Fruit fly (Drosophila melanogaster): ENCODE measurements around the gene hh.

The hh gene

dm6 chr3R:23117683-23118470, 23.8 kb downstream of the hh start, which contains the start of the genes Rassf and CenB1A (continued):
- TF ChIP-seq ems (GFP tag; optimal IDR thresholded peaks at IDR 0.05) (no peak), Hr51 (GFP tag; optimal IDR thresholded peaks at IDR 0.05) (peak; percentile 13 to 20), CG11247 (GFP tag; IDR thresholded peaks at IDR 0.05) (0 out of 2 replicates have a peak, but pooled peaks have one; percentile 21), yki (optimal IDR thresholded peaks at IDR 0.05) (no peak), mam (GFP tag; optimal IDR thresholded peaks at IDR 0.05) (peak; percentile 63), trh (GFP tag; optimal IDR thresholded peaks at IDR 0.05) (no peak), Hr78 (GFP tag; optimal IDR thresholded peaks at IDR 0.05) (no peak), knrl (GFP tag; IDR thresholded peaks at IDR 0.05; ENCODE audit: partially characterized antibody) (no peak), H15 (GFP tag; IDR thresholded peaks at IDR 0.05) (no peak), CG14710 (tag; optimal IDR thresholded peaks at IDR 0.05) (peak; percentile 60), grn (GFP tag; optimal IDR thresholded peaks at IDR 0.05) (no peak), CG2120 (GFP tag; optimal IDR thresholded peaks at IDR 0.05) (peak; percentile 62), ara (GFP tag; IDR thresholded peaks at IDR 0.05) (peak; percentile 11; the same call in 1 of the 2 replicates), Usf (GFP tag; optimal IDR thresholded peaks at IDR 0.05) (no peak), CG32532 (GFP tag; IDR thresholded peaks at IDR 0.05) (peak; percentile 27; the same call in 1 of the 2 replicates), nerfin-2 (GFP tag; IDR thresholded peaks at IDR 0.05; ENCODE audit: partially characterized antibody) (no peak), CG10147 (GFP tag; optimal IDR thresholded peaks at IDR 0.05) (no peak), run (tag; optimal IDR thresholded peaks at IDR 0.05) (no peak), sim (GFP tag; IDR thresholded peaks at IDR 0.05) (no peak), pho (GFP tag; optimal IDR thresholded peaks at IDR 0.05) (peak; percentile 57), CG9797 (GFP tag; optimal IDR thresholded peaks at IDR 0.05) (peak; percentile 67), CG12104 (GFP tag; optimal IDR thresholded peaks at IDR 0.05) (peak; percentile 38), CG10543 (GFP tag; optimal IDR thresholded peaks at IDR 0.05) (peak; percentile 18), trem (tag; optimal IDR thresholded peaks at IDR 0.05) (peak; percentile 21), CG10366 (GFP tag; IDR thresholded peaks at IDR 0.05) (peak; percentile 24; the same call in 1 of the 2 replicates), Lpt (GFP tag; optimal IDR thresholded peaks at IDR 0.05) (no peak), HLH54F (GFP tag; optimal IDR thresholded peaks at IDR 0.05) (peak; percentile 64), bowl (GFP tag; IDR thresholded peaks at IDR 0.05) (no peak), CG6854 (GFP tag; optimal IDR thresholded peaks at IDR 0.05) (peak; percentile 19), Max (GFP tag; optimal IDR thresholded peaks at IDR 0.05) (peak; percentile 34), CG7786 (GFP tag; optimal IDR thresholded peaks at IDR 0.05) (peak; percentile 29), CG17359 (tag; optimal IDR thresholded peaks at IDR 0.05) (no peak), E2f2 (GFP tag; IDR thresholded peaks at IDR 0.05) (peak; percentile 86), Adf1 (GFP tag; IDR thresholded peaks at IDR 0.05) (peak; percentile 34; the same call in 1 of the 2 replicates), fru (optimal IDR thresholded peaks at IDR 0.05) (no peak), Ssrp (tag; optimal IDR thresholded peaks at IDR 0.05) (peak; percentile 32), ci (GFP tag; IDR thresholded peaks at IDR 0.05) (no peak), CG2199 (GFP tag; IDR thresholded peaks at IDR 0.05) (no peak), nau (GFP tag; optimal IDR thresholded peaks at IDR 0.05) (no peak), NC2β (GFP tag; optimal IDR thresholded peaks at IDR 0.05) (no peak), so (GFP tag; IDR thresholded peaks at IDR 0.05) (no peak), CG9817 (tag; optimal IDR thresholded peaks at IDR 0.05) (peak; percentile 65), gcm (GFP tag; optimal IDR thresholded peaks at IDR 0.05) (peak; percentile 25), CG13287 (GFP tag; IDR thresholded peaks at IDR 0.05; ENCODE audit: partially characterized antibody) (peak; percentile 74), kay (GFP tag; optimal IDR thresholded peaks at IDR 0.05) (peak; percentile 19), row (GFP tag; IDR thresholded peaks at IDR 0.05) (peak; percentile 85), Doc3 (GFP tag; IDR thresholded peaks at IDR 0.05; ENCODE audit: partially characterized antibody) (no peak), CG8290 (GFP tag; optimal IDR thresholded peaks at IDR 0.05) (no peak), CG8290 (tag; optimal IDR thresholded peaks at IDR 0.05) (peak in 1 of 2 experiments; percentile 16)

All from whole organism, embryonic.